Worm (Caenorhabditis elegans) whole organism, L1 larva: ENCODE measurements around the gene C49F5.7.
A peak's percentile ranks its signal among the peaks of the same experiment; 100 is the strongest.

Experiments
- C04F5.9 ChIP-seq: sonication (generic microtip); optimal IDR thresholded peaks from 2 replicates; lab custom pipeline; 2016; ENCODE audit warnings: missing genetic modification characterization, missing compliant biosample characterization
- C34B4.2 ChIP-seq: sonication (generic microtip); optimal IDR thresholded peaks from 2 replicates; lab custom pipeline; 2017; ENCODE audit warnings: mild to moderate bottlenecking, missing genetic modification characterization, missing compliant biosample characterization
- F16B12.6 ChIP-seq: fragments of 150-350 bp; optimal IDR thresholded peaks from 2 replicates; lab custom pipeline; 2014; ENCODE audit warnings: missing biosample characterization, missing genetic modification characterization
- aha-1 ChIP-seq: fragments of 150-350 bp; optimal IDR thresholded peaks from 2 replicates; lab custom pipeline; 2014; ENCODE audit warnings: missing biosample characterization, missing genetic modification characterization
- alr-1 ChIP-seq: fragments of 200-800 bp; sonication (Bioruptor generic); optimal IDR thresholded peaks from 2 replicates; lab custom pipeline; 2018; ENCODE audit warnings: borderline replicate concordance, mild to moderate bottlenecking, missing genetic modification characterization, missing compliant biosample characterization
- aly-2 ChIP-seq: fragments of 150-350 bp; optimal IDR thresholded peaks from 2 replicates; lab custom pipeline; 2014; ENCODE audit warnings: missing biosample characterization, missing genetic modification characterization
- ceh-63 ChIP-seq: fragments of 200-800 bp; sonication (Bioruptor generic); optimal IDR thresholded peaks from 2 replicates; lab custom pipeline; 2018; ENCODE audit warnings: mild to moderate bottlenecking, missing genetic modification characterization, missing compliant biosample characterization
- ceh-82 ChIP-seq, 3 experiments: fragments of 150-350 bp in 1 of 3; sonication (generic microtip) in 2 of 3; optimal IDR thresholded peaks; 2 replicates each; lab custom pipeline; 2014 to 2017; ENCODE audit warnings: missing biosample characterization in 3 of 3, missing genetic modification characterization in 3 of 3
- ceh-90 ChIP-seq: sonication (generic microtip); optimal IDR thresholded peaks from 2 replicates; lab custom pipeline; 2016; ENCODE audit warnings: missing genetic modification characterization, missing compliant biosample characterization
- ces-1 ChIP-seq: fragments of 150-350 bp; optimal IDR thresholded peaks from 2 replicates; lab custom pipeline; 2014; ENCODE audit warnings: missing biosample characterization, missing genetic modification reagents, missing genetic modification characterization
- dpl-1 ChIP-seq, 3 experiments: fragments of 150-350 bp in 2 of 3; sonication (generic microtip) in 1 of 3; optimal IDR thresholded peaks; 2 replicates each; lab custom pipeline; 2014 to 2017; ENCODE audit warnings: missing biosample characterization in 3 of 3, missing genetic modification characterization in 3 of 3, missing genetic modification reagents in 3 of 3
- efl-1 ChIP-seq, 4 experiments: fragments of 150-350 bp; optimal IDR thresholded peaks in 3 of 4; peaks in 1 of 4; 1 replicate in 1 of 4; 2 replicates in 3 of 4; lab custom pipeline; 2014; ENCODE audit warnings: missing biosample characterization in 2 of 4, missing genetic modification characterization in 2 of 4, missing genetic modification reagents in 2 of 4
- egl-13 ChIP-seq: sonication (generic microtip); optimal IDR thresholded peaks from 2 replicates; lab custom pipeline; 2016; ENCODE audit warnings: missing genotype, missing genetic modification reagents, missing genetic modification characterization, missing compliant biosample characterization
- elt-2 ChIP-seq: sonication (generic microtip); optimal IDR thresholded peaks from 2 replicates; lab custom pipeline; 2016; ENCODE audit warnings: missing genetic modification characterization, mild to moderate bottlenecking, inconsistent platforms, missing compliant biosample characterization, missing genetic modification reagents
- elt-3 ChIP-seq, 6 experiments: fragments of 150-350 bp in 1 of 6; sonication (generic microtip); optimal IDR thresholded peaks; 2 replicates each; lab custom pipeline; 2017 to 2018; ENCODE audit warnings: missing biosample characterization in 6 of 6, missing genetic modification characterization in 6 of 6, inconsistent platforms in 1 of 6
- fkh-10 ChIP-seq: sonication (generic microtip); optimal IDR thresholded peaks from 2 replicates; lab custom pipeline; 2017; ENCODE audit warnings: missing biosample characterization, missing genetic modification reagents, missing genetic modification characterization
- fkh-4 ChIP-seq: sonication (generic microtip); optimal IDR thresholded peaks from 2 replicates; lab custom pipeline; 2016; ENCODE audit warnings: missing compliant biosample characterization, missing genetic modification characterization, borderline replicate concordance
- fkh-8 ChIP-seq: sonication (generic microtip); optimal IDR thresholded peaks from 2 replicates; lab custom pipeline; 2016; ENCODE audit warnings: mild to moderate bottlenecking, missing genetic modification characterization, missing compliant biosample characterization
- fos-1 ChIP-seq: fragments of 150-350 bp; optimal IDR thresholded peaks from 2 replicates; lab custom pipeline; 2014; ENCODE audit warnings: missing biosample characterization, missing genetic modification characterization
- grh-1 ChIP-seq: fragments of 200-800 bp; sonication (Bioruptor generic); IDR thresholded peaks from 2 replicates; pipeline ENCODE4 v1.3.6; 2022; ENCODE audit warnings: missing genetic modification reagents, missing genetic modification characterization, missing compliant biosample characterization
- hlh-4 ChIP-seq: sonication (generic microtip); optimal IDR thresholded peaks from 2 replicates; lab custom pipeline; 2016; ENCODE audit warnings: mild to moderate bottlenecking, missing genetic modification characterization, missing compliant biosample characterization
- hpl-2 ChIP-seq: fragments of 150-350 bp; optimal IDR thresholded peaks from 2 replicates; lab custom pipeline; 2014; ENCODE audit warnings: missing biosample characterization, missing genetic modification reagents, missing genetic modification characterization
- jun-1 ChIP-seq: fragments of 150-350 bp; optimal IDR thresholded peaks from 2 replicates; lab custom pipeline; 2014; ENCODE audit warnings: missing biosample characterization, missing genetic modification reagents, missing genetic modification characterization
- lin-13 ChIP-seq: fragments of 150-350 bp; optimal IDR thresholded peaks from 2 replicates; lab custom pipeline; 2014; ENCODE audit warnings: missing biosample characterization, missing genetic modification reagents, missing genetic modification characterization
- lin-39 ChIP-seq: fragments of 150-350 bp; optimal IDR thresholded peaks from 2 replicates; lab custom pipeline; 2014; ENCODE audit warnings: missing biosample characterization, missing genetic modification reagents, missing genetic modification characterization
- lsy-2 ChIP-seq, 2 experiments: fragments of 150-350 bp; optimal IDR thresholded peaks; 2 replicates each; lab custom pipeline; 2014; ENCODE audit warnings: missing biosample characterization in 2 of 2, missing genetic modification characterization in 2 of 2
- mdl-1 ChIP-seq, 2 experiments: fragments of 150-350 bp; optimal IDR thresholded peaks; 2 replicates each; lab custom pipeline; 2014 to 2017; ENCODE audit warnings: missing biosample characterization in 2 of 2, missing genetic modification characterization in 2 of 2, inconsistent platforms in 1 of 2
- mep-1 ChIP-seq: fragments of 150-350 bp; optimal IDR thresholded peaks from 2 replicates; lab custom pipeline; 2014; ENCODE audit warnings: missing biosample characterization, missing genetic modification characterization
- nhr-11 ChIP-seq: fragments of 150-350 bp; optimal IDR thresholded peaks from 2 replicates; lab custom pipeline; 2014; ENCODE audit warnings: missing biosample characterization, missing genetic modification characterization
- nhr-19 ChIP-seq: fragments of 200-800 bp; sonication (Bioruptor generic); conservative IDR thresholded peaks from 2 replicates; pipeline ENCODE4 v1.3.6; 2022; ENCODE audit warnings: missing genetic modification characterization, missing compliant biosample characterization
- nhr-20 ChIP-seq: sonication (generic microtip); optimal IDR thresholded peaks from 2 replicates; lab custom pipeline; 2016; ENCODE audit warnings: mild to moderate bottlenecking, missing genetic modification characterization, missing compliant biosample characterization
- nhr-237 ChIP-seq: fragments of 150-350 bp; optimal IDR thresholded peaks from 2 replicates; lab custom pipeline; 2014; ENCODE audit warnings: missing biosample characterization, missing genetic modification characterization
- nhr-47 ChIP-seq: sonication (generic microtip); optimal IDR thresholded peaks from 2 replicates; lab custom pipeline; 2016; ENCODE audit warnings: mild to moderate bottlenecking, missing genetic modification characterization, moderate library complexity, missing compliant biosample characterization
- nhr-77 ChIP-seq: fragments of 150-350 bp; optimal IDR thresholded peaks from 2 replicates; lab custom pipeline; 2014; ENCODE audit warnings: missing biosample characterization, missing genetic modification characterization
- nhr-84 ChIP-seq: sonication (generic microtip); optimal IDR thresholded peaks from 2 replicates; lab custom pipeline; 2017; ENCODE audit warnings: missing biosample characterization, missing genetic modification characterization
- nhr-85 ChIP-seq: sonication (generic microtip); peaks from one replicate; lab custom pipeline; 2016; ENCODE audit warnings: missing genetic modification characterization, inconsistent platforms, missing compliant biosample characterization
- pax-3 ChIP-seq: fragments of 200-800 bp; sonication (Bioruptor generic); optimal IDR thresholded peaks from 2 replicates; lab custom pipeline; 2018; ENCODE audit warnings: mild to moderate bottlenecking, missing genetic modification characterization, moderate library complexity, missing compliant biosample characterization
- rnt-1 ChIP-seq: sonication (generic microtip); optimal IDR thresholded peaks from 2 replicates; lab custom pipeline; 2016; ENCODE audit warnings: mild to moderate bottlenecking, missing genetic modification characterization, moderate library complexity, missing compliant biosample characterization
- skn-1 ChIP-seq: fragments of 150-350 bp; optimal IDR thresholded peaks from 2 replicates; lab custom pipeline; 2014; ENCODE audit warnings: missing biosample characterization, missing genetic modification characterization
- snpc-4 ChIP-seq: fragments of 150-350 bp; optimal IDR thresholded peaks from 2 replicates; lab custom pipeline; 2014; ENCODE audit warnings: missing biosample characterization, missing genetic modification characterization
- snu-23 ChIP-seq: sonication (generic microtip); optimal IDR thresholded peaks from 2 replicates; lab custom pipeline; 2016; ENCODE audit warnings: missing genetic modification characterization, missing compliant biosample characterization
- sox-4 ChIP-seq: sonication (generic microtip); optimal IDR thresholded peaks from 2 replicates; lab custom pipeline; 2016; ENCODE audit warnings: missing genetic modification characterization, missing compliant biosample characterization
- sup-37 ChIP-seq: fragments of 200-800 bp; sonication (Bioruptor generic); optimal IDR thresholded peaks from 2 replicates; lab custom pipeline; 2018; ENCODE audit warnings: mild to moderate bottlenecking, missing genetic modification characterization, missing compliant biosample characterization
- swsn-7 ChIP-seq: sonication (generic microtip); optimal IDR thresholded peaks from 2 replicates; lab custom pipeline; 2016; ENCODE audit warnings: missing genetic modification characterization, missing compliant biosample characterization
- tbx-2 ChIP-seq: sonication (generic microtip); optimal IDR thresholded peaks from 2 replicates; lab custom pipeline; 2016; ENCODE audit warnings: missing genetic modification characterization, missing compliant biosample characterization
- unc-130 ChIP-seq: fragments of 150-350 bp; optimal IDR thresholded peaks from 2 replicates; lab custom pipeline; 2017; ENCODE audit warnings: missing biosample characterization, missing genetic modification characterization, inconsistent platforms
- unc-86 ChIP-seq: sonication (generic microtip); optimal IDR thresholded peaks from 2 replicates; lab custom pipeline; 2016; ENCODE audit warnings: missing genetic modification characterization, missing compliant biosample characterization
- unc-98 ChIP-seq: fragments of 200-800 bp; sonication (Bioruptor generic); IDR thresholded peaks from 2 replicates; pipeline ENCODE4 v1.3.6; 2022; ENCODE audit warnings: missing genetic modification characterization, missing compliant biosample characterization
- vab-15 ChIP-seq: sonication (generic microtip); optimal IDR thresholded peaks from 2 replicates; lab custom pipeline; 2017; ENCODE audit warnings: missing genotype, mild to moderate bottlenecking, missing genetic modification characterization, missing compliant biosample characterization
- xbp-1 ChIP-seq: sonication (generic microtip); optimal IDR thresholded peaks from 2 replicates; lab custom pipeline; 2016; ENCODE audit warnings: missing genetic modification characterization, missing compliant biosample characterization
- zag-1 ChIP-seq: fragments of 150-350 bp; optimal IDR thresholded peaks from 2 replicates; lab custom pipeline; 2014; ENCODE audit warnings: missing biosample characterization, missing genetic modification characterization
- ztf-4 ChIP-seq: fragments of 150-350 bp; optimal IDR thresholded peaks from 2 replicates; lab custom pipeline; 2014; ENCODE audit warnings: missing biosample characterization, missing genetic modification characterization

C49F5.7 gene

DNA sequence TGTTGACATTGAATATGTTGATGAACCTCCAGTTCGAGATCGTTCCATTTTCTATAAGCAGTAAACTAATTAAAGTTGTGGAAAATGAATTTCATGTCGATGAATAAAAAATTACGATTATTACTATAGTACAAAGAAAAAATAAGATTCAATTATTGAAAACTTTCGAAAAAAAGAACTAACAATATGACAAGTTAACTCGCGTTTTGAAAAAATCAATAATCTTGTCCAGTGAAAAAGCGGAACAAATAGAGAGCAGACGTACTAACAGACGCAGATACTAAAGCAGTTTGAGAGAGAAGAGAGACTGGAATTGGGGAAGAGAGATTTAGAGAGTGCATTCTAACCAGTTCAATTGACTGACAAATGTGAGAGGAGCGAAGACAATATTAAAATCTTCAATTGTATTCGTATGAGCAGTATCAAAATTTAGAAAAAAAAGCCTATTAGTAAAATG, 19.9 kb upstream of the C49F5.7 start, which contains the start of gene set-6 (continued):
- TF ChIP-seq elt-2 (no peak), egl-13 (no peak), tbx-2 (tag; lab: Kevin White, UChicago) (no peak), C04F5.9 (tag; lab: Kevin White, UChicago) (no peak), dpl-1 (GFP tag; optimal IDR thresholded peaks at IDR 0.05; lab: Kevin White, UChicago) (no peak), nhr-19 (GFP tag; lab: Robert Waterston, UW) (no peak), elt-3 (tag; optimal IDR thresholded peaks at IDR 0.05; lab: Kevin White, UChicago) (no peak), jun-1 (tag; lab: Kevin White, UChicago) (no peak), sox-4 (tag; lab: Kevin White, UChicago) (no peak), vab-15 (no peak), grh-1 (GFP tag; lab: Robert Waterston, UW) (no peak), nhr-20 (tag; lab: Kevin White, UChicago) (peak; percentile 23), zag-1 (no peak), hlh-4 (no peak), ces-1 (GFP tag; lab: Kevin White, UChicago) (no peak), mep-1 (tag; lab: Kevin White, UChicago) (peak; percentile 44), fkh-10 (no peak), mdl-1 (tag; optimal IDR thresholded peaks at IDR 0.05; lab: Kevin White, UChicago) (no peak), nhr-237 (tag; lab: Kevin White, UChicago) (no peak), rnt-1 (tag; lab: Kevin White, UChicago) (peak; percentile 2), skn-1 (tag; lab: Kevin White, UChicago) (no peak), unc-130 (no peak), ceh-82 (tag; optimal IDR thresholded peaks at IDR 0.05; lab: Kevin White, UChicago) (peak in 2 of 3 experiments; percentile 17 to 30), aha-1 (tag; lab: Kevin White, UChicago) (no peak), alr-1 (tag; lab: Kevin White, UChicago) (no peak), nhr-11 (tag; lab: Kevin White, UChicago) (no peak), pax-3 (tag; lab: Kevin White, UChicago) (no peak), lsy-2 (tag; optimal IDR thresholded peaks at IDR 0.05; lab: Kevin White, UChicago) (peak in 1 of 2 experiments; percentile 49), xbp-1 (no peak), hpl-2 (GFP tag; lab: Kevin White, UChicago) (no peak), fos-1 (no peak), nhr-77 (tag; lab: Kevin White, UChicago) (no peak), fkh-8 (tag; lab: Kevin White, UChicago) (no peak), ceh-90 (tag; lab: Kevin White, UChicago) (no peak), sup-37 (GFP tag; lab: Kevin White, UChicago) (no peak), lin-13 (GFP tag; lab: Kevin White, UChicago) (no peak), unc-86 (tag; lab: Kevin White, UChicago) (no peak), aly-2 (tag; lab: Kevin White, UChicago) (no peak), ztf-4 (tag; lab: Kevin White, UChicago) (no peak)

DNA sequence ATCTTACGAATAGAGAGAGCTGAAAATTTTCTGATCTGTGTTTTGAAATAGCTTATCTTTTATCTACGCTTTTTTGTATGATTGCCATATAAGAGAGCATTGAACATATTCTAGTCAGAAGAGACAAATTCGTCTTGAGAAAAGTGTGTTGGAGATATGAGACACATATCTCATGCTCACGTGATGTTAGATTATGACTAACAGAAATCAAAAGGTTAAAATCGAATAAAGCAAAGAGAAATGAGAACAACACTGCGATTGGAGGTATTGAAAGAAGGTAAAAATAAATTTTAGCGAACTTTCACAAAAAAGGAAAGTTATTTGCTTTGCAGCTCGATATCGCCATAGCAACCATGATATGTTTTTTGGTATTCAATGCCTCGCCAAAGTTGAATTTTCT, 12.5 kb upstream of the C49F5.7 start, which contains the start of gene nhr-167:
Gene nhr-167 (minus strand): TSS at position 21 of the 400 bp plus-strand sequence.
- no peak for TF ChIP-seq lin-39 (tag; lab: Kevin White, UChicago)
- TF ChIP-seq tbx-2 (tag; lab: Kevin White, UChicago): no peak
- TF ChIP-seq xbp-1: no peak
- TF ChIP-seq swsn-7 (tag; lab: Kevin White, UChicago): peak; percentile 0
- no peak for TF ChIP-seq unc-98
- no peak for TF ChIP-seq efl-1 (optimal IDR thresholded peaks at IDR 0.05; lab: Kevin White, UChicago)
- peak in 1 of 2 experiments; percentile 77 for TF ChIP-seq efl-1 (GFP tag; optimal IDR thresholded peaks at IDR 0.05 in 1 of 2; lab: Kevin White, UChicago)
- TF ChIP-seq nhr-85 (tag; lab: Kevin White, UChicago): no peak
- no peak for TF ChIP-seq nhr-11 (tag; lab: Kevin White, UChicago)
- no peak for TF ChIP-seq aha-1 (tag; lab: Kevin White, UChicago)
- TF ChIP-seq grh-1 (GFP tag; lab: Robert Waterston, UW): no peak
- no peak for TF ChIP-seq fos-1
- TF ChIP-seq snu-23 (GFP tag; lab: Kevin White, UChicago): no peak
- TF ChIP-seq ceh-63: no peak
- no peak for TF ChIP-seq lsy-2 (tag; optimal IDR thresholded peaks at IDR 0.05; lab: Kevin White, UChicago)
- TF ChIP-seq snpc-4 (tag; lab: Kevin White, UChicago): no peak
- TF ChIP-seq sup-37 (GFP tag; lab: Kevin White, UChicago): no peak
- no peak for TF ChIP-seq F16B12.6 (tag; lab: Kevin White, UChicago)
- no peak for TF ChIP-seq rnt-1 (tag; lab: Kevin White, UChicago)
- TF ChIP-seq mdl-1 (tag; optimal IDR thresholded peaks at IDR 0.05; lab: Kevin White, UChicago): no peak
- no peak for TF ChIP-seq nhr-47 (tag; lab: Kevin White, UChicago)
- no peak for TF ChIP-seq C34B4.2 (tag; lab: Kevin White, UChicago)
- no peak for TF ChIP-seq nhr-84 (tag; lab: Kevin White, UChicago)
- TF ChIP-seq fkh-4 (tag; lab: Kevin White, UChicago): no peak
- no peak for TF ChIP-seq nhr-20 (tag; lab: Kevin White, UChicago)
